Worm (Caenorhabditis elegans): ENCODE data around the gene F36D3.16.
A peak's percentile ranks its signal among the peaks of the same experiment; 100 is the strongest.

F36D3.16 gene

DNA sequence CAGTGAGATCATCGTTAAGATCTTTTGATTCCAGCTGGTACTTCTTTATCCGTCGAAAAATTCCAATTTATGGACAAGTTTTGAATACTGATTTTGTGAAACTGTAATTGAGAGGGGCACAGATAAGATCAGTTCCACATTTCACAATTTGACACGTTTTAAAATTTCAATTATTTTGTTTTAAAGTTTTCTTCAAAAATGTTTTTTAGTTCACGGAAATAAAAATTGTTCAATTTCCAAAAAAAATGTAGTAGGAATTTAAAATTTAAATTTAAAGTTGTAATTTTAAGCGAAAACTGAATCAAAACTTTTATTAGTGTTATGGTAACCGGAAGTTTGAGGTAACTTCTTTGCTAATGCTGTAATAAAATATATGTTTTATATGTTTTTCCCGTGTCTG, 10.3 kb upstream of the F36D3.16 start, which contains the start of gene F36D3.4:
Gene F36D3.4 (minus strand): TSS at position 101 of the 400 bp plus-strand sequence.
- TF ChIP-seq nhr-77 (tag; optimal IDR thresholded peaks at IDR 0.05) (no peak), fkh-8 (tag; optimal IDR thresholded peaks at IDR 0.05) (no peak), hlh-17 (GFP tag; optimal IDR thresholded peaks at IDR 0.05; ENCODE audit: borderline replicate concordance) (no peak), nhr-71 (tag; optimal IDR thresholded peaks at IDR 0.05) (no peak), unc-98 (GFP tag; IDR thresholded peaks at IDR 0.05) (no peak), blmp-1 (tag; optimal IDR thresholded peaks at IDR 0.05) (no peak), ceh-88 (GFP tag; IDR thresholded peaks at IDR 0.05) (no peak), Y116A8C.19 (tag; optimal IDR thresholded peaks at IDR 0.05; ENCODE audit: borderline replicate concordance) (no peak), mep-1 (tag; optimal IDR thresholded peaks at IDR 0.05) (no peak)

DNA sequence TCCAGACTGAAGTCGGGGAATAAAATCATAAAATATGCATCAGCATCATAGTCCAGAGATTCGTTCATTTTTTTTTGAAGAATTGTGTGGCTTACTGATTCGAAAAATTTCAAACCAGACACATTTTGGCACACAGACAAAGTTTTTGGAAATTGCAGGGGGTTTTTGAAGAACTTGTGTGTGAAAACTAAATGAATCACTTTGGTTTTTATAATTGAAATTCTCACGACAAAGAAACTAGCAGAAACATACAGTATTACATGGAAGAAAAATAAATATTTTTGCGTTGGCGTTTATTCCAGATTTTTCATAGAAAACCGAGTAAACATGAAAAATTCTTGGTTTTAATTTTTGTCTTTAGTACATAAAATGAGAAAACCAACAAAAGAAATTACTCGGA, 5.7 kb upstream of the F36D3.16 start, which contains the start of gene srw-34:
Gene srw-34 (minus strand): TSS at position 101 of the 400 bp plus-strand sequence.
- TF ChIP-seq aly-2 (tag; optimal IDR thresholded peaks at IDR 0.05) (no peak), nhr-77 (tag; optimal IDR thresholded peaks at IDR 0.05) (no peak), ztf-4 (tag; optimal IDR thresholded peaks at IDR 0.05) (no peak), egl-13 (tag; optimal IDR thresholded peaks at IDR 0.05) (no peak), nhr-11 (tag; optimal IDR thresholded peaks at IDR 0.05) (no peak), nhr-90 (tag; optimal IDR thresholded peaks at IDR 0.05; ENCODE audit: poor library complexity) (no peak), F16B12.6 (tag; optimal IDR thresholded peaks at IDR 0.05) (no peak), vab-15 (tag; optimal IDR thresholded peaks at IDR 0.05) (no peak), tbx-2 (tag; optimal IDR thresholded peaks at IDR 0.05) (no peak), mab-9 (GFP tag; IDR thresholded peaks at IDR 0.05) (no peak), grh-1 (GFP tag; IDR thresholded peaks at IDR 0.05) (no peak), efl-3 (GFP tag; optimal IDR thresholded peaks at IDR 0.05) (no peak), ceh-90 (tag; optimal IDR thresholded peaks at IDR 0.05) (no peak)

DNA sequence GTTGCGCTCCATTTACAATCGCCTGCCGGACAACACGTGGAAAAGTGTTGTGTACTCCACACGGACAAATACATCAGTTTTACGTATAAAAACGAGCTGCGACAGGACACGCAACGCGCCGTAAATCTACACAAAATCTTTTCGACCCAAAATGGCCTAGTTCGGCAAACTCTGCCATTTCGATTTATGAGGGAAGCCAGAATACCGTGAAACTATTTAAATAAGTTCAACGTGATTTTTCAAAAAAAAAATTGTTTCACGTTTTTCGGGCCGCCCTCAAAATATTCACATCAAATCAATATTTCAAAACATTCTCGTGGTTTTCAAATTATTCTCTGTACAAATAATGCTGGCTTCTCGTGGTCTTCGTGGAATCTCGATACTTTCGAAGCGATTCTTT, 1.0 kb upstream of the F36D3.16 start, which contains the start of gene F36D3.8:
Gene F36D3.8 (plus strand): TSS at position 301 of the 400 bp plus-strand sequence.
- no peak for TF ChIP-seq lin-35 (GFP tag; optimal IDR thresholded peaks at IDR 0.05)
- no peak for TF ChIP-seq efl-1 (optimal IDR thresholded peaks at IDR 0.05)
- peak in 1 of 2 experiments; percentile 85 for TF ChIP-seq efl-1 (GFP tag; optimal IDR thresholded peaks at IDR 0.05 in 1 of 2)

DNA sequence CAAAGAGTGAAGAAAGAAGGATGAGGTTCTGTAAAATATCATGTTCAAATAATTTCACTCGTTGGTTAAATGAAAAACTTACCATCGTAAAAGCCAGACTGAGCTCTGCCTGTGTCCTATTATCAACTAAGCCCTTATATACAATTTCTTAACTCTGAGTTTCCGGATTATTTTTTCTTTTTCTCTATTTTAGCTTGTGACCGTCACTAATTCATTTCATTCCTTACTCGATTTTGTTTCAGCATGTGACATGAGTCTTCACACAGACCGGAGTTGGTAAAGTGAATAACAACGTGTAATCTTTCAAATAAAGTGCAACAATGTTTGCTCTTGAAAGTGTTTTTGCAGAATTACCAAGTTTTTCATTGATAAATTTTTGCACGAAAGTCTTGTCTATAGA, 6.1 kb downstream of the F36D3.16 start, which contains the start of gene cpr-2:
Gene cpr-2 (minus strand): TSS at position 101 of the 400 bp plus-strand sequence.
- no peak for TF ChIP-seq sptf-1 (tag; optimal IDR thresholded peaks at IDR 0.05)
- no peak for TF ChIP-seq F16B12.6 (tag; optimal IDR thresholded peaks at IDR 0.05)
- no peak for TF ChIP-seq fkh-8 (tag; optimal IDR thresholded peaks at IDR 0.05)
- TF ChIP-seq hlh-4 (tag; optimal IDR thresholded peaks at IDR 0.05): no peak
- no peak for TF ChIP-seq sup-37 (GFP tag; optimal IDR thresholded peaks at IDR 0.05)
- no peak for TF ChIP-seq ceh-90 (tag; optimal IDR thresholded peaks at IDR 0.05)
- TF ChIP-seq dpl-1 (GFP tag; optimal IDR thresholded peaks at IDR 0.05): no peak
- TF ChIP-seq ztf-11 (tag; optimal IDR thresholded peaks at IDR 0.05): no peak
- TF ChIP-seq lin-39 (tag; optimal IDR thresholded peaks at IDR 0.05): no peak
- no peak for TF ChIP-seq pag-3 (tag; optimal IDR thresholded peaks at IDR 0.05; ENCODE audit: borderline replicate concordance, insufficient read depth)
- TF ChIP-seq irx-1 (tag; optimal IDR thresholded peaks at IDR 0.05): no peak
- no peak for TF ChIP-seq aly-2 (tag; optimal IDR thresholded peaks at IDR 0.05)
- TF ChIP-seq swsn-7 (tag; optimal IDR thresholded peaks at IDR 0.05): no peak
- no peak for TF ChIP-seq lin-14 (GFP tag; optimal IDR thresholded peaks at IDR 0.05)
- TF ChIP-seq snpc-4 (tag; optimal IDR thresholded peaks at IDR 0.05): no peak
- no peak for TF ChIP-seq nhr-47 (tag; optimal IDR thresholded peaks at IDR 0.05)
- TF ChIP-seq blmp-1 (tag; optimal IDR thresholded peaks at IDR 0.05): no peak
- no peak for TF ChIP-seq aha-1 (tag; optimal IDR thresholded peaks at IDR 0.05)
- no peak for TF ChIP-seq nhr-19 (GFP tag; conservative IDR thresholded peaks at IDR 0.05)
- no peak for TF ChIP-seq egl-27 (tag; optimal IDR thresholded peaks at IDR 0.05)

All from whole organism, L1 larva.